Fruit fly (Drosophila melanogaster): Measurements from ENCODE around the gene Naa60.

The Naa60 gene

dm6 chr3L:9678994-9679393, 47.7 kb upstream of the Naa60 start, which contains the start of the genes fry and CG16717 (continued):
- TF ChIP-seq sc (optimal IDR thresholded peaks at IDR 0.05) (no peak), sc (GFP tag; optimal IDR thresholded peaks at IDR 0.05) (no peak), Eip74EF (GFP tag; optimal IDR thresholded peaks at IDR 0.05) (no peak), CG7745 (tag; optimal IDR thresholded peaks at IDR 0.05) (peak; percentile 99), CG11723 (GFP tag; optimal IDR thresholded peaks at IDR 0.05) (no peak), E2f2 (GFP tag; IDR thresholded peaks at IDR 0.05) (peak; percentile 16; the same call in 1 of the 2 replicates), pum (GFP tag; optimal IDR thresholded peaks at IDR 0.05) (no peak), ftz-f1 (GFP tag; optimal IDR thresholded peaks at IDR 0.05) (no peak), CG31365 (tag; optimal IDR thresholded peaks at IDR 0.05) (no peak), Elba2 (GFP tag; optimal IDR thresholded peaks at IDR 0.05) (peak; percentile 48), Bgb (GFP tag; IDR thresholded peaks at IDR 0.05; ENCODE audit: partially characterized antibody) (peak; percentile 68; the same call in 1 of the 2 replicates), pan (optimal IDR thresholded peaks at IDR 0.05) (no peak), pan (GFP tag; optimal IDR thresholded peaks at IDR 0.05 in 1 of 2, IDR thresholded peaks at IDR 0.05 in 1 of 2) (no peak), exex (tag; optimal IDR thresholded peaks at IDR 0.05) (peak; percentile 68), CG6791 (GFP tag; IDR thresholded peaks at IDR 0.05; ENCODE audit: partially characterized antibody) (peak; percentile 67), CG18011 (GFP tag; optimal IDR thresholded peaks at IDR 0.05) (no peak), cato (GFP tag; optimal IDR thresholded peaks at IDR 0.05; ENCODE audit: borderline replicate concordance) (no peak), CG3163 (GFP tag; optimal IDR thresholded peaks at IDR 0.05) (no peak), z (GFP tag; IDR thresholded peaks at IDR 0.05) (no peak), CG4424 (GFP tag; optimal IDR thresholded peaks at IDR 0.05) (no peak), Dp (GFP tag; optimal IDR thresholded peaks at IDR 0.05) (peak; percentile 31), CG1024 (GFP tag; IDR thresholded peaks at IDR 0.05) (no peak), salm (tag; optimal IDR thresholded peaks at IDR 0.05) (no peak), CG8924 (tag; optimal IDR thresholded peaks at IDR 0.05) (no peak), CG11093 (GFP tag; IDR thresholded peaks at IDR 0.05) (no peak), gfzf (GFP tag; optimal IDR thresholded peaks at IDR 0.05) (no peak), CG31441 (GFP tag; IDR thresholded peaks at IDR 0.05) (no peak), gro (GFP tag; optimal IDR thresholded peaks at IDR 0.05) (peak; percentile 13), tap (tag; optimal IDR thresholded peaks at IDR 0.05) (no peak), CG9727 (GFP tag; optimal IDR thresholded peaks at IDR 0.05) (no peak), CG30403 (GFP tag; optimal IDR thresholded peaks at IDR 0.05) (no peak), run (tag; optimal IDR thresholded peaks at IDR 0.05) (no peak), zen2 (GFP tag; IDR thresholded peaks at IDR 0.05; ENCODE audit: partially characterized antibody) (peak; percentile 69), CG15269 (tag; optimal IDR thresholded peaks at IDR 0.05) (no peak), ap (GFP tag; IDR thresholded peaks at IDR 0.05) (no peak), aop (GFP tag; IDR thresholded peaks at IDR 0.05) (no peak), maf-S (GFP tag; optimal IDR thresholded peaks at IDR 0.05) (no peak), pzg (GFP tag; optimal IDR thresholded peaks at IDR 0.05) (peak; percentile 67), CG3281 (GFP tag; optimal IDR thresholded peaks at IDR 0.05) (peak; percentile 54), CG17385 (GFP tag; optimal IDR thresholded peaks at IDR 0.05) (peak; percentile 92), fd102C (GFP tag; optimal IDR thresholded peaks at IDR 0.05) (no peak), sna (GFP tag; IDR thresholded peaks at IDR 0.05; ENCODE audit: partially characterized antibody) (peak; percentile 68; the same call in 1 of the 2 replicates), CoRest (tag; optimal IDR thresholded peaks at IDR 0.05) (no peak)
